Fruit fly (Drosophila melanogaster) whole organism, embryonic: ENCODE measurements around the gene CG5103.

Experiments used
- Ada2b ChIP-seq: fragments of 200-800 bp; sonication (Bioruptor generic); IDR thresholded peaks from 2 replicates; pipeline ENCODE4 v1.3.6; 2022; ENCODE audit warnings: missing biosample characterization, missing genetic modification characterization
- Atf6 ChIP-seq: fragments of 200-800 bp; sonication (Bioruptor generic); IDR thresholded peaks from 2 replicates; pipeline ENCODE4 v1.3.6; 2022; ENCODE audit warnings: missing biosample characterization, missing genetic modification characterization
- CG10565 ChIP-seq: fragments of 200-800 bp; sonication (Bioruptor generic); optimal IDR thresholded peaks from 3 replicates; lab custom pipeline; 2016; ENCODE audit warnings: missing biosample characterization, mild to moderate bottlenecking, missing genetic modification characterization
- CG11504 ChIP-seq: fragments of 200-800 bp; sonication (Bioruptor generic); optimal IDR thresholded peaks from 3 replicates; lab custom pipeline; 2019; ENCODE audit warnings: missing biosample characterization, mild to moderate bottlenecking, missing genetic modification characterization, moderate library complexity
- CG12219 ChIP-seq: fragments of 200-800 bp; sonication (Bioruptor generic); optimal IDR thresholded peaks from 3 replicates; lab custom pipeline; 2018; ENCODE audit warnings: missing biosample characterization, mild to moderate bottlenecking, missing genetic modification characterization
- CG14965 ChIP-seq: fragments of 200-800 bp; sonication (Bioruptor generic); optimal IDR thresholded peaks from 2 replicates; lab custom pipeline; 2016; ENCODE audit warnings: missing biosample characterization, missing genetic modification characterization, borderline replicate concordance
- CG15601 ChIP-seq: fragments of 200-800 bp; sonication (Bioruptor generic); optimal IDR thresholded peaks from 3 replicates; lab custom pipeline; 2019; ENCODE audit warnings: missing biosample characterization, mild to moderate bottlenecking, missing genetic modification characterization, moderate library complexity
- CG1602 ChIP-seq: fragments of 200-800 bp; sonication (Bioruptor generic); optimal IDR thresholded peaks from 3 replicates; lab custom pipeline; 2016; ENCODE audit warnings: missing biosample characterization, missing genetic modification characterization
- CG1647 ChIP-seq: fragments of 200-800 bp; sonication (Bioruptor generic); optimal IDR thresholded peaks from 3 replicates; lab custom pipeline; 2016; ENCODE audit warnings: missing biosample characterization, missing genetic modification characterization
- CG16813 ChIP-seq: fragments of 200-800 bp; sonication (Bioruptor generic); IDR thresholded peaks from 3 replicates; pipeline ENCODE4 v1.3.6; 2022; ENCODE audit warnings: missing biosample characterization, missing genetic modification characterization; ENCODE audit not compliant: partially characterized antibody
- CG17328 ChIP-seq: fragments of 200-800 bp; sonication (Bioruptor generic); IDR thresholded peaks from 2 replicates; pipeline ENCODE4 v1.3.6; 2022; ENCODE audit warnings: missing biosample characterization, missing genetic modification characterization
- CG17802 ChIP-seq: fragments of 200-800 bp; sonication (Bioruptor generic); optimal IDR thresholded peaks from 2 replicates; lab custom pipeline; 2018; ENCODE audit warnings: missing biosample characterization, mild to moderate bottlenecking, missing genetic modification characterization, moderate library complexity
- CG30020 ChIP-seq: fragments of 200-800 bp; optimal IDR thresholded peaks from 2 replicates; lab custom pipeline; 2019; ENCODE audit warnings: missing biosample characterization, mild to moderate bottlenecking, missing genetic modification characterization, moderate library complexity
- CG3163 ChIP-seq: fragments of 200-800 bp; sonication (Bioruptor generic); optimal IDR thresholded peaks from 3 replicates; lab custom pipeline; 2016; ENCODE audit warnings: missing biosample characterization, missing genetic modification characterization
- CG4328 ChIP-seq: fragments of 200-800 bp; sonication (Bioruptor generic); optimal IDR thresholded peaks from 3 replicates; lab custom pipeline; 2017; ENCODE audit warnings: missing biosample characterization, missing genetic modification reagents, missing genetic modification characterization
- CG7745 ChIP-seq: fragments of 200-800 bp; sonication (Bioruptor generic); optimal IDR thresholded peaks from 2 replicates; lab custom pipeline; 2018; ENCODE audit warnings: missing biosample characterization, mild to moderate bottlenecking, missing genetic modification characterization, moderate library complexity
- CG7839 ChIP-seq: fragments of 200-800 bp; sonication (Bioruptor generic); optimal IDR thresholded peaks from 3 replicates; lab custom pipeline; 2018; ENCODE audit warnings: missing biosample characterization, mild to moderate bottlenecking, missing genetic modification characterization, moderate library complexity
- CG7928 ChIP-seq: fragments of 200-800 bp; sonication (Bioruptor generic); optimal IDR thresholded peaks from 2 replicates; lab custom pipeline; 2017; ENCODE audit warnings: missing biosample characterization, mild to moderate bottlenecking, missing genetic modification characterization
- CG8924 ChIP-seq: fragments of 200-800 bp; optimal IDR thresholded peaks from 3 replicates; lab custom pipeline; 2019; ENCODE audit warnings: missing biosample characterization, mild to moderate bottlenecking, missing genetic modification characterization, moderate library complexity
- CG9727 ChIP-seq: fragments of 200-800 bp; sonication (Bioruptor generic); optimal IDR thresholded peaks from 3 replicates; lab custom pipeline; 2017; ENCODE audit warnings: missing biosample characterization, mild to moderate bottlenecking, missing genetic modification characterization
- D ChIP-seq, 2 experiments: fragments of 200-800 bp in 1 of 2; fragments of >200 bp in 1 of 2; sonication (Bioruptor generic) in 1 of 2; optimal IDR thresholded peaks; 2 replicates in 1 of 2; 3 replicates in 1 of 2; lab custom pipeline; 2017; ENCODE audit warnings: mild to moderate bottlenecking in 1 of 2, missing biosample characterization in 1 of 2, missing genetic modification characterization in 1 of 2, missing genetic modification reagents in 1 of 2
- D19A ChIP-seq: fragments of 200-800 bp; optimal IDR thresholded peaks from 3 replicates; lab custom pipeline; 2019; ENCODE audit warnings: missing biosample characterization, mild to moderate bottlenecking, missing genetic modification characterization, moderate library complexity
- Eip74EF ChIP-seq, 2 experiments: fragments of 200-800 bp in 1 of 2; fragments of >200 bp in 1 of 2; sonication (Bioruptor generic) in 1 of 2; optimal IDR thresholded peaks; 2 replicates each; lab custom pipeline; 2017 to 2019; ENCODE audit warnings: missing biosample characterization in 2 of 2, missing genetic modification characterization in 2 of 2, mild to moderate bottlenecking in 1 of 2, moderate library complexity in 1 of 2
- Lpt ChIP-seq: fragments of >200 bp; optimal IDR thresholded peaks from 2 replicates; lab custom pipeline; 2018; ENCODE audit warnings: missing biosample characterization, missing genetic modification characterization
- Max ChIP-seq: fragments of 200-800 bp; sonication (Bioruptor generic); optimal IDR thresholded peaks from 2 replicates; lab custom pipeline; 2016; ENCODE audit warnings: missing biosample characterization, mild to moderate bottlenecking, missing genetic modification characterization
- Nf-YB ChIP-seq: fragments of 200-800 bp; sonication (Bioruptor generic); optimal IDR thresholded peaks from 3 replicates; lab custom pipeline; 2019; ENCODE audit warnings: missing biosample characterization, mild to moderate bottlenecking, missing genetic modification characterization, moderate library complexity
- NfI ChIP-seq: fragments of 200-800 bp; sonication (Bioruptor generic); optimal IDR thresholded peaks from 3 replicates; lab custom pipeline; 2018; ENCODE audit warnings: missing biosample characterization, mild to moderate bottlenecking, missing genetic modification characterization, moderate library complexity
- Poxn ChIP-seq: fragments of 200-800 bp; sonication (Bioruptor generic); IDR thresholded peaks from 2 replicates; pipeline ENCODE4 v1.3.6; 2022; ENCODE audit warnings: missing biosample characterization, missing genetic modification characterization
- ab ChIP-seq: fragments of 200-800 bp; sonication (Bioruptor generic); optimal IDR thresholded peaks from 2 replicates; lab custom pipeline; 2016; ENCODE audit warnings: missing biosample characterization, missing genetic modification characterization
- aop ChIP-seq: fragments of 200-800 bp; sonication (Bioruptor generic); IDR thresholded peaks from 2 replicates; pipeline ENCODE4 v1.3.6; 2022; ENCODE audit warnings: missing biosample characterization, missing genetic modification characterization
- az2 ChIP-seq: fragments of 200-800 bp; sonication (Bioruptor generic); optimal IDR thresholded peaks from 3 replicates; lab custom pipeline; 2016; ENCODE audit warnings: missing biosample characterization, missing genetic modification characterization
- cato ChIP-seq: fragments of 200-800 bp; sonication (Bioruptor generic); optimal IDR thresholded peaks from 2 replicates; lab custom pipeline; 2016; ENCODE audit warnings: missing biosample characterization, missing genetic modification characterization, borderline replicate concordance
- chinmo ChIP-seq: fragments of 200-800 bp; sonication (Bioruptor generic); IDR thresholded peaks from 4 replicates; pipeline ENCODE4 v1.3.6; 2022; ENCODE audit warnings: missing biosample characterization, missing genetic modification characterization; ENCODE audit not compliant: partially characterized antibody
- dati ChIP-seq: fragments of 200-800 bp; sonication (Bioruptor generic); IDR thresholded peaks from 2 replicates; pipeline ENCODE4 v1.3.6; 2022; ENCODE audit warnings: missing biosample characterization, missing genetic modification characterization
- en ChIP-seq: fragments of 200-800 bp; sonication (Bioruptor generic); optimal IDR thresholded peaks from 2 replicates; lab custom pipeline; 2016; ENCODE audit warnings: missing biosample characterization, missing genetic modification characterization
- fd64A ChIP-seq: fragments of 200-800 bp; sonication (Bioruptor generic); optimal IDR thresholded peaks from 3 replicates; lab custom pipeline; 2018; ENCODE audit warnings: missing biosample characterization, mild to moderate bottlenecking, missing genetic modification characterization
- ham ChIP-seq: fragments of 200-800 bp; sonication (Bioruptor generic); IDR thresholded peaks from 2 replicates; pipeline ENCODE4 v1.3.6; 2022; ENCODE audit warnings: missing biosample characterization, missing genetic modification characterization
- hth ChIP-seq: fragments of >200 bp; optimal IDR thresholded peaks from 2 replicates; lab custom pipeline; 2017; ENCODE audit warnings: inconsistent platforms
- jing ChIP-seq: fragments of 200-800 bp; sonication (Bioruptor generic); optimal IDR thresholded peaks from 2 replicates; lab custom pipeline; 2018; ENCODE audit warnings: missing biosample characterization, mild to moderate bottlenecking, missing genetic modification characterization
- ken ChIP-seq: fragments of 200-800 bp; sonication (Bioruptor generic); IDR thresholded peaks from 3 replicates; pipeline ENCODE4 v1.3.6; 2022; ENCODE audit warnings: missing biosample characterization, missing genetic modification characterization
- knrl ChIP-seq: fragments of 200-800 bp; sonication (Bioruptor generic); IDR thresholded peaks from 3 replicates; pipeline ENCODE4 v1.3.6; 2022; ENCODE audit warnings: missing biosample characterization, missing genetic modification characterization; ENCODE audit not compliant: partially characterized antibody
- lbe ChIP-seq: fragments of 200-800 bp; sonication (Bioruptor generic); optimal IDR thresholded peaks from 2 replicates; lab custom pipeline; 2016; ENCODE audit warnings: missing biosample characterization, mild to moderate bottlenecking, missing genetic modification characterization
- nerfin-1 ChIP-seq: fragments of 200-800 bp; sonication (Bioruptor generic); optimal IDR thresholded peaks from 3 replicates; lab custom pipeline; 2019; ENCODE audit warnings: missing biosample characterization, mild to moderate bottlenecking, missing genetic modification characterization, moderate library complexity
- nerfin-2 ChIP-seq: fragments of 200-800 bp; sonication (Bioruptor generic); IDR thresholded peaks from 2 replicates; pipeline ENCODE4 v1.3.6; 2022; ENCODE audit warnings: missing biosample characterization, missing genetic modification characterization; ENCODE audit not compliant: partially characterized antibody
- pros ChIP-seq: fragments of 200-800 bp; sonication (Bioruptor generic); optimal IDR thresholded peaks from 3 replicates; lab custom pipeline; 2019; ENCODE audit warnings: missing biosample characterization, mild to moderate bottlenecking, missing genetic modification characterization, moderate library complexity
- run ChIP-seq: fragments of 200-800 bp; sonication (Bioruptor generic); optimal IDR thresholded peaks from 3 replicates; lab custom pipeline; 2018; ENCODE audit warnings: missing biosample characterization, mild to moderate bottlenecking, missing genetic modification characterization
- salm ChIP-seq: fragments of 200-800 bp; sonication (Bioruptor generic); optimal IDR thresholded peaks from 2 replicates; lab custom pipeline; 2018; ENCODE audit warnings: missing biosample characterization, mild to moderate bottlenecking, missing genetic modification characterization
- sd ChIP-seq: fragments of 200-800 bp; sonication (Bioruptor generic); optimal IDR thresholded peaks from 3 replicates; lab custom pipeline; 2018; ENCODE audit warnings: missing biosample characterization, mild to moderate bottlenecking, missing genetic modification characterization, moderate library complexity
- sima ChIP-seq: fragments of 200-800 bp; sonication (Bioruptor generic); optimal IDR thresholded peaks from 2 replicates; lab custom pipeline; 2016; ENCODE audit warnings: missing biosample characterization, missing genetic modification characterization
- slbo ChIP-seq: fragments of 200-800 bp; sonication (Bioruptor generic); IDR thresholded peaks from 2 replicates; pipeline ENCODE4 v1.3.6; 2022; ENCODE audit warnings: missing biosample characterization, missing genetic modification characterization
- zfh2 ChIP-seq: fragments of 200-800 bp; sonication (Bioruptor generic); optimal IDR thresholded peaks from 2 replicates; lab custom pipeline; 2016; ENCODE audit warnings: missing biosample characterization, missing genetic modification characterization

The CG5103 gene

DNA sequence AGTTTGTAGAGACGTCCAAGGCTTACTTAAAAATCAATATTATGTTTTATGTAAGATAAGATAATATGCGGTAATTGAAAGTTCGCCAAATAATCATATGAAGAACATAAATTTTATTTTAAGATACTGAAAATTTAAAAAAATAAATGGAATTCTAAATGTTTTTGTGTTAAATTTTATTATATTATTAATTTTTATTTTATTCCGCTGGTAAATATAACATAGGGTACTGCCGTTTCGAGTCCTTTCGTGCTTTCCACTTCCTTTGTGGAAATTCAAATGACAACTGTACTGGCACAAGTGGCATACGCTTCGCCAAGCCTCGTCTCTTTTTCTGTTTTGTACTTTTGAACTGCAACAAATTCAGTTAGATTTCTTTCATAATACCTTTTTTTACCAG is 20.9 kb downstream of the CG5103 start (continued):
- TF ChIP-seq aop (GFP tag; lab: Robert Waterston, UW) (no peak), CG4328 (GFP tag; lab: Kevin White, UChicago) (no peak), hth (lab: Kevin White, UChicago) (no peak), knrl (GFP tag; lab: Robert Waterston, UW) (no peak), CG16813 (GFP tag; lab: Robert Waterston, UW) (no peak), NfI (GFP tag; lab: Kevin White, UChicago) (no peak), CG8924 (tag; lab: Kevin White, UChicago) (peak; percentile 7), Atf6 (GFP tag; lab: Robert Waterston, UW) (no peak), run (tag; lab: Kevin White, UChicago) (no peak), CG17328 (GFP tag; lab: Robert Waterston, UW) (no peak), slbo (GFP tag; lab: Robert Waterston, UW) (no peak), lbe (GFP tag; lab: Kevin White, UChicago) (no peak), ken (GFP tag; lab: Robert Waterston, UW) (no peak), CG9727 (GFP tag; lab: Kevin White, UChicago) (peak; percentile 52), CG7745 (tag; lab: Kevin White, UChicago) (no peak), ab (GFP tag; lab: Kevin White, UChicago) (no peak), CG1602 (GFP tag; lab: Kevin White, UChicago) (no peak), Lpt (GFP tag; lab: Kevin White, UChicago) (no peak), pros (no peak), CG30020 (tag; lab: Kevin White, UChicago) (no peak), CG17802 (tag; lab: Kevin White, UChicago) (no peak), Max (GFP tag; lab: Kevin White, UChicago) (no peak), ham (GFP tag; lab: Robert Waterston, UW) (no peak), nerfin-1 (no peak), CG3163 (no peak), Eip74EF (GFP tag; optimal IDR thresholded peaks at IDR 0.05; lab: Kevin White, UChicago) (no peak), az2 (GFP tag; lab: Kevin White, UChicago) (no peak), zfh2 (GFP tag; lab: Kevin White, UChicago) (no peak), CG12219 (GFP tag; lab: Kevin White, UChicago) (no peak), en (GFP tag; lab: Kevin White, UChicago) (no peak), D19A (tag; lab: Kevin White, UChicago) (peak; percentile 52), D (optimal IDR thresholded peaks at IDR 0.05; lab: Kevin White, UChicago) (no peak), D (GFP tag; optimal IDR thresholded peaks at IDR 0.05; lab: Kevin White, UChicago) (peak; percentile 12), nerfin-2 (GFP tag; lab: Robert Waterston, UW) (no peak), jing (GFP tag; lab: Kevin White, UChicago) (no peak), Nf-YB (GFP tag; lab: Kevin White, UChicago) (no peak), CG10565 (GFP tag; lab: Kevin White, UChicago) (no peak), sd (no peak), Ada2b (GFP tag; lab: Robert Waterston, UW) (no peak), chinmo (GFP tag; lab: Robert Waterston, UW) (no peak), Poxn (GFP tag; lab: Robert Waterston, UW) (no peak), salm (tag; lab: Kevin White, UChicago) (no peak), CG7928 (GFP tag; lab: Kevin White, UChicago) (no peak), CG15601 (tag; lab: Kevin White, UChicago) (no peak), cato (GFP tag; lab: Kevin White, UChicago) (no peak), CG14965 (no peak), CG7839 (tag; lab: Kevin White, UChicago) (peak; percentile 19), CG11504 (peak; percentile 46), sima (no peak), CG1647 (GFP tag; lab: Kevin White, UChicago) (no peak), dati (GFP tag; lab: Robert Waterston, UW) (no peak), fd64A (no peak)
